Fruit fly (Drosophila melanogaster): Measurements from ENCODE around the gene Set.

dm6 chr3R:15282982-15283809, 19.8 kb downstream of the Set start:
- no peak for TF ChIP-seq chif (GFP tag; optimal IDR thresholded peaks at IDR 0.05)
- TF ChIP-seq exex (tag; optimal IDR thresholded peaks at IDR 0.05) = no peak
- TF ChIP-seq hkb (optimal IDR thresholded peaks at IDR 0.05) = no peak
- TF ChIP-seq hkb (GFP tag; IDR thresholded peaks at IDR 0.05) = no peak

Data from whole organism, embryonic.